Worm (Caenorhabditis elegans) whole organism, mixed stage, embryonic: ENCODE measurements around the gene srab-11.

ENCODE experiments used
- nhr-12 ChIP-seq: fragments of 150-350 bp; optimal IDR thresholded peaks from 2 replicates; lab custom pipeline; 2014; ENCODE audit warnings: missing biosample characterization, missing genetic modification characterization
- unc-39 ChIP-seq: fragments of 150-350 bp; optimal IDR thresholded peaks from 2 replicates; lab custom pipeline; 2014; ENCODE audit warnings: missing biosample characterization, missing genetic modification characterization

ce11 chrV:3158379-3158778 lies 11.5 kb upstream of the srab-11 start:
- TF ChIP-seq unc-39 = no peak
- no peak for TF ChIP-seq nhr-12 (tag; lab: Kevin White, UChicago)
